Fruit fly (Drosophila melanogaster): ENCODE results near the gene Dhdds.

The Dhdds gene

dm6 chrX:7911983-7912630 is 21.0 kb downstream of the Dhdds start, which contains the start of gene snz:
Gene snz (plus strand): TSS chrX:7912089.
- TF ChIP-seq Sp1 (GFP tag; optimal IDR thresholded peaks at IDR 0.05) (no peak), Myc (optimal IDR thresholded peaks at IDR 0.05) (no peak), CG9705 (GFP tag; optimal IDR thresholded peaks at IDR 0.05) (no peak), dmrt93B (GFP tag; optimal IDR thresholded peaks at IDR 0.05) (no peak), Dif (GFP tag; optimal IDR thresholded peaks at IDR 0.05; ENCODE audit: partially characterized antibody) (no peak), OdsH (GFP tag; optimal IDR thresholded peaks at IDR 0.05) (no peak), fru (GFP tag; optimal IDR thresholded peaks at IDR 0.05) (no peak), Dfd (GFP tag; optimal IDR thresholded peaks at IDR 0.05) (no peak), dsf (GFP tag; optimal IDR thresholded peaks at IDR 0.05; ENCODE audit: borderline replicate concordance) (no peak), tai (GFP tag; optimal IDR thresholded peaks at IDR 0.05) (no peak), sage (GFP tag; optimal IDR thresholded peaks at IDR 0.05) (no peak), psq (GFP tag; optimal IDR thresholded peaks at IDR 0.05) (no peak), HLH106 (tag; optimal IDR thresholded peaks at IDR 0.05) (no peak), br (GFP tag; optimal IDR thresholded peaks at IDR 0.05) (no peak), usp (GFP tag; optimal IDR thresholded peaks at IDR 0.05) (no peak)

dm6 chrX:7909482-7909881 is 23.7 kb downstream of the Dhdds start:
- TF ChIP-seq ey (GFP tag; optimal IDR thresholded peaks at IDR 0.05): no peak
- TF ChIP-seq tai (GFP tag; optimal IDR thresholded peaks at IDR 0.05): no peak
- TF ChIP-seq brk (GFP tag; optimal IDR thresholded peaks at IDR 0.05): no peak
- no peak for TF ChIP-seq dl (GFP tag; optimal IDR thresholded peaks at IDR 0.05; ENCODE audit: insufficient read depth in 1 of 2, partially characterized antibody in 2 of 2)
- TF ChIP-seq Hr78 (GFP tag; optimal IDR thresholded peaks at IDR 0.05): no peak
- no peak for TF ChIP-seq Abd-B (GFP tag; optimal IDR thresholded peaks at IDR 0.05)
- TF ChIP-seq lola (GFP tag; optimal IDR thresholded peaks at IDR 0.05): no peak
- TF ChIP-seq Dfd (GFP tag; optimal IDR thresholded peaks at IDR 0.05): no peak
- TF ChIP-seq Mio (GFP tag; optimal IDR thresholded peaks at IDR 0.05): no peak
- TF ChIP-seq Hnf4 (GFP tag; optimal IDR thresholded peaks at IDR 0.05): no peak

dm6 chrX:7909069-7909389 is 24.1 kb downstream of the Dhdds start:
- TF ChIP-seq CrebA (GFP tag; optimal IDR thresholded peaks at IDR 0.05; ENCODE audit: borderline replicate concordance) (no peak), Hr83 (GFP tag; optimal IDR thresholded peaks at IDR 0.05; ENCODE audit: poor library complexity, severe bottlenecking) (no peak), dl (GFP tag; optimal IDR thresholded peaks at IDR 0.05; ENCODE audit: insufficient read depth in 1 of 2, partially characterized antibody in 2 of 2) (no peak)

- TF ChIP-seq HLH106 (tag; optimal IDR thresholded peaks at IDR 0.05) (peak; percentile 83), sv (GFP tag; optimal IDR thresholded peaks at IDR 0.05) (peak; percentile 80), foxo (GFP tag; optimal IDR thresholded peaks at IDR 0.05) (peak in 1 of 2 experiments; percentile 79), Dfd (GFP tag; optimal IDR thresholded peaks at IDR 0.05) (no peak), CrebA (GFP tag; optimal IDR thresholded peaks at IDR 0.05; ENCODE audit: borderline replicate concordance) (no peak), Hr83 (GFP tag; optimal IDR thresholded peaks at IDR 0.05; ENCODE audit: poor library complexity, severe bottlenecking) (no peak), tai (GFP tag; optimal IDR thresholded peaks at IDR 0.05) (no peak), psq (GFP tag; optimal IDR thresholded peaks at IDR 0.05) (peak; percentile 64), Jra (GFP tag; optimal IDR thresholded peaks at IDR 0.05) (peak; percentile 39), pan (optimal IDR thresholded peaks at IDR 0.05) (no peak), Abd-B (GFP tag; optimal IDR thresholded peaks at IDR 0.05) (no peak), ey (GFP tag; optimal IDR thresholded peaks at IDR 0.05) (peak; percentile 83), fru (GFP tag; optimal IDR thresholded peaks at IDR 0.05) (peak; percentile 86), dsf (GFP tag; optimal IDR thresholded peaks at IDR 0.05; ENCODE audit: borderline replicate concordance) (no peak), Myc (optimal IDR thresholded peaks at IDR 0.05) (no peak), Dif (GFP tag; optimal IDR thresholded peaks at IDR 0.05; ENCODE audit: partially characterized antibody) (peak; percentile 36), Hnf4 (GFP tag; optimal IDR thresholded peaks at IDR 0.05) (peak; percentile 70), sage (GFP tag; optimal IDR thresholded peaks at IDR 0.05) (no peak), Mio (GFP tag; optimal IDR thresholded peaks at IDR 0.05) (peak; percentile 22), woc (GFP tag; optimal IDR thresholded peaks at IDR 0.05) (peak; percentile 71), N (GFP tag; optimal IDR thresholded peaks at IDR 0.05) (no peak), jim (GFP tag; optimal IDR thresholded peaks at IDR 0.05) (no peak), CG9705 (GFP tag; optimal IDR thresholded peaks at IDR 0.05) (peak; percentile 65), dl (GFP tag; optimal IDR thresholded peaks at IDR 0.05; ENCODE audit: insufficient read depth in 1 of 2, partially characterized antibody in 2 of 2) (no peak), OdsH (GFP tag; optimal IDR thresholded peaks at IDR 0.05) (peak; percentile 71), CG32264 (GFP tag; optimal IDR thresholded peaks at IDR 0.05) (peak; percentile 39), Vsx2 (GFP tag; optimal IDR thresholded peaks at IDR 0.05; ENCODE audit: partially characterized antibody) (peak; percentile 65), rgr (GFP tag; optimal IDR thresholded peaks at IDR 0.05) (peak; percentile 79), Hr78 (GFP tag; optimal IDR thresholded peaks at IDR 0.05) (no peak), h (GFP tag; optimal IDR thresholded peaks at IDR 0.05) (peak; percentile 85), lola (GFP tag; optimal IDR thresholded peaks at IDR 0.05) (no peak), dmrt93B (GFP tag; optimal IDR thresholded peaks at IDR 0.05) (peak; percentile 62), usp (GFP tag; optimal IDR thresholded peaks at IDR 0.05) (no peak), GATAd (GFP tag; optimal IDR thresholded peaks at IDR 0.05) (no peak)
These were observed 24.7 kb downstream of the Dhdds start, which contains the start of the genes dpr14 and spidey for dm6 chrX:7908239-7909068. Gene dpr14 (minus strand): TSS chrX:7908286. Gene spidey (plus strand): TSS chrX:7908931.

All from whole organism, wandering third instar larva.